Worm (Caenorhabditis elegans) whole organism, L1 larva: ENCODE measurements around the gene AC7.3.

Experiments
- C04F5.9 ChIP-seq: sonication (generic microtip); optimal IDR thresholded peaks from 2 replicates; lab custom pipeline; 2016; ENCODE audit warnings: missing genetic modification characterization, missing compliant biosample characterization
- F16B12.6 ChIP-seq: fragments of 150-350 bp; optimal IDR thresholded peaks from 2 replicates; lab custom pipeline; 2014; ENCODE audit warnings: missing biosample characterization, missing genetic modification characterization
- Y116A8C.19 ChIP-seq: sonication (generic microtip); optimal IDR thresholded peaks from 2 replicates; lab custom pipeline; 2016; ENCODE audit warnings: missing compliant biosample characterization, missing genetic modification characterization, borderline replicate concordance
- aha-1 ChIP-seq: fragments of 150-350 bp; optimal IDR thresholded peaks from 2 replicates; lab custom pipeline; 2014; ENCODE audit warnings: missing biosample characterization, missing genetic modification characterization
- aly-2 ChIP-seq: fragments of 150-350 bp; optimal IDR thresholded peaks from 2 replicates; lab custom pipeline; 2014; ENCODE audit warnings: missing biosample characterization, missing genetic modification characterization
- ama-1 ChIP-seq: fragments of 150-350 bp; optimal IDR thresholded peaks from 2 replicates; lab custom pipeline; 2014
- blmp-1 ChIP-seq: fragments of 150-350 bp; optimal IDR thresholded peaks from 2 replicates; lab custom pipeline; 2014; ENCODE audit warnings: missing biosample characterization, missing genetic modification characterization
- ceh-82 ChIP-seq, 3 experiments: fragments of 150-350 bp in 1 of 3; sonication (generic microtip) in 2 of 3; optimal IDR thresholded peaks; 2 replicates each; lab custom pipeline; 2014 to 2017; ENCODE audit warnings: missing biosample characterization in 3 of 3, missing genetic modification characterization in 3 of 3
- efl-1 ChIP-seq, 4 experiments: fragments of 150-350 bp; optimal IDR thresholded peaks in 3 of 4; peaks in 1 of 4; 1 replicate in 1 of 4; 2 replicates in 3 of 4; lab custom pipeline; 2014; ENCODE audit warnings: missing biosample characterization in 2 of 4, missing genetic modification characterization in 2 of 4, missing genetic modification reagents in 2 of 4
- egl-27 ChIP-seq, 2 experiments: fragments of 150-350 bp in 1 of 2; sonication (generic microtip); optimal IDR thresholded peaks; 3 replicates each; lab custom pipeline; 2017 to 2018; ENCODE audit warnings: missing biosample characterization in 2 of 2, missing genetic modification characterization in 2 of 2, missing genetic modification reagents in 2 of 2
- elt-2 ChIP-seq: sonication (generic microtip); optimal IDR thresholded peaks from 2 replicates; lab custom pipeline; 2016; ENCODE audit warnings: missing genetic modification characterization, mild to moderate bottlenecking, inconsistent platforms, missing compliant biosample characterization, missing genetic modification reagents
- ets-5 ChIP-seq: fragments of 200-800 bp; sonication (Bioruptor generic); IDR thresholded peaks from 2 replicates; pipeline ENCODE4 v1.3.6; 2022; ENCODE audit warnings: missing genetic modification characterization, missing compliant biosample characterization
- fkh-10 ChIP-seq: sonication (generic microtip); optimal IDR thresholded peaks from 2 replicates; lab custom pipeline; 2017; ENCODE audit warnings: missing biosample characterization, missing genetic modification reagents, missing genetic modification characterization
- fkh-8 ChIP-seq: sonication (generic microtip); optimal IDR thresholded peaks from 2 replicates; lab custom pipeline; 2016; ENCODE audit warnings: mild to moderate bottlenecking, missing genetic modification characterization, missing compliant biosample characterization
- hlh-17 ChIP-seq: fragments of 200-800 bp; sonication (Bioruptor generic); optimal IDR thresholded peaks from 2 replicates; lab custom pipeline; 2018; ENCODE audit warnings: missing genetic modification characterization, mild to moderate bottlenecking, missing compliant biosample characterization, moderate library complexity, borderline replicate concordance
- hpl-2 ChIP-seq: fragments of 150-350 bp; optimal IDR thresholded peaks from 2 replicates; lab custom pipeline; 2014; ENCODE audit warnings: missing biosample characterization, missing genetic modification reagents, missing genetic modification characterization
- isw-1 ChIP-seq: fragments of 200-800 bp; sonication (Bioruptor generic); IDR thresholded peaks from 2 replicates; pipeline ENCODE4 v1.3.6; 2022; ENCODE audit warnings: missing genetic modification characterization, missing compliant biosample characterization
- lin-13 ChIP-seq: fragments of 150-350 bp; optimal IDR thresholded peaks from 2 replicates; lab custom pipeline; 2014; ENCODE audit warnings: missing biosample characterization, missing genetic modification reagents, missing genetic modification characterization
- lin-14 ChIP-seq: fragments of 200-800 bp; sonication (Bioruptor generic); optimal IDR thresholded peaks from 2 replicates; lab custom pipeline; 2018; ENCODE audit warnings: mild to moderate bottlenecking, missing genetic modification characterization, moderate library complexity, missing compliant biosample characterization
- lin-35 ChIP-seq, 2 experiments: fragments of 150-350 bp; optimal IDR thresholded peaks; 2 replicates each; lab custom pipeline; 2014; ENCODE audit warnings: missing biosample characterization in 2 of 2, missing genetic modification characterization in 2 of 2, missing genetic modification reagents in 2 of 2
- lin-39 ChIP-seq: fragments of 150-350 bp; optimal IDR thresholded peaks from 2 replicates; lab custom pipeline; 2014; ENCODE audit warnings: missing biosample characterization, missing genetic modification reagents, missing genetic modification characterization
- lsy-2 ChIP-seq, 2 experiments: fragments of 150-350 bp; optimal IDR thresholded peaks; 2 replicates each; lab custom pipeline; 2014; ENCODE audit warnings: missing biosample characterization in 2 of 2, missing genetic modification characterization in 2 of 2
- mep-1 ChIP-seq: fragments of 150-350 bp; optimal IDR thresholded peaks from 2 replicates; lab custom pipeline; 2014; ENCODE audit warnings: missing biosample characterization, missing genetic modification characterization
- nhr-47 ChIP-seq: sonication (generic microtip); optimal IDR thresholded peaks from 2 replicates; lab custom pipeline; 2016; ENCODE audit warnings: mild to moderate bottlenecking, missing genetic modification characterization, moderate library complexity, missing compliant biosample characterization
- nhr-76 ChIP-seq: sonication (generic microtip); optimal IDR thresholded peaks from 2 replicates; lab custom pipeline; 2017; ENCODE audit warnings: missing biosample characterization, missing genetic modification characterization
- nhr-77 ChIP-seq: fragments of 150-350 bp; optimal IDR thresholded peaks from 2 replicates; lab custom pipeline; 2014; ENCODE audit warnings: missing biosample characterization, missing genetic modification characterization
- nhr-85 ChIP-seq: sonication (generic microtip); peaks from one replicate; lab custom pipeline; 2016; ENCODE audit warnings: missing genetic modification characterization, inconsistent platforms, missing compliant biosample characterization
- pag-3 ChIP-seq: sonication (generic microtip); optimal IDR thresholded peaks from 2 replicates; lab custom pipeline; 2017; ENCODE audit warnings: missing genetic modification characterization, mild to moderate bottlenecking, missing compliant biosample characterization, antibody characterized with exemption, borderline replicate concordance; ENCODE audit not compliant: insufficient read depth
- pax-3 ChIP-seq: fragments of 200-800 bp; sonication (Bioruptor generic); optimal IDR thresholded peaks from 2 replicates; lab custom pipeline; 2018; ENCODE audit warnings: mild to moderate bottlenecking, missing genetic modification characterization, moderate library complexity, missing compliant biosample characterization
- pqm-1 ChIP-seq: sonication (generic microtip); optimal IDR thresholded peaks from 3 replicates; lab custom pipeline; 2017; ENCODE audit warnings: missing biosample characterization, missing genetic modification characterization
- skn-1 ChIP-seq: fragments of 150-350 bp; optimal IDR thresholded peaks from 2 replicates; lab custom pipeline; 2014; ENCODE audit warnings: missing biosample characterization, missing genetic modification characterization
- snpc-4 ChIP-seq: fragments of 150-350 bp; optimal IDR thresholded peaks from 2 replicates; lab custom pipeline; 2014; ENCODE audit warnings: missing biosample characterization, missing genetic modification characterization
- snu-23 ChIP-seq: sonication (generic microtip); optimal IDR thresholded peaks from 2 replicates; lab custom pipeline; 2016; ENCODE audit warnings: missing genetic modification characterization, missing compliant biosample characterization
- swsn-7 ChIP-seq: sonication (generic microtip); optimal IDR thresholded peaks from 2 replicates; lab custom pipeline; 2016; ENCODE audit warnings: missing genetic modification characterization, missing compliant biosample characterization
- tbx-2 ChIP-seq: sonication (generic microtip); optimal IDR thresholded peaks from 2 replicates; lab custom pipeline; 2016; ENCODE audit warnings: missing genetic modification characterization, missing compliant biosample characterization
- unc-30 ChIP-seq: sonication (generic microtip); optimal IDR thresholded peaks from 2 replicates; lab custom pipeline; 2017; ENCODE audit warnings: missing biosample characterization, missing genetic modification characterization
- unc-86 ChIP-seq: sonication (generic microtip); optimal IDR thresholded peaks from 2 replicates; lab custom pipeline; 2016; ENCODE audit warnings: missing genetic modification characterization, missing compliant biosample characterization
- zag-1 ChIP-seq: fragments of 150-350 bp; optimal IDR thresholded peaks from 2 replicates; lab custom pipeline; 2014; ENCODE audit warnings: missing biosample characterization, missing genetic modification characterization
- ztf-11 ChIP-seq, 2 experiments: sonication (generic microtip); optimal IDR thresholded peaks; 2 replicates each; lab custom pipeline; 2016 to 2017; ENCODE audit warnings: missing genetic modification characterization in 2 of 2, missing biosample characterization in 1 of 2, missing compliant biosample characterization in 1 of 2
- ztf-4 ChIP-seq: fragments of 150-350 bp; optimal IDR thresholded peaks from 2 replicates; lab custom pipeline; 2014; ENCODE audit warnings: missing biosample characterization, missing genetic modification characterization

AC7.3 gene

ce11 chrIV:5103229-5103894 is 8.3 kb upstream of the AC7.3 start, which contains the start of gene C02B10.3:
TSS of gene C02B10.3 (minus strand) at chrIV:5103279.
- TF ChIP-seq tbx-2 (tag; lab: Kevin White, UChicago): peak; percentile 25
- TF ChIP-seq mep-1 (tag; lab: Kevin White, UChicago): no peak
- TF ChIP-seq lin-35 (GFP tag; optimal IDR thresholded peaks at IDR 0.05; lab: Kevin White, UChicago): peak in 1 of 2 experiments; percentile 44
- peak; percentile 24 for TF ChIP-seq zag-1 (tag; lab: Kevin White, UChicago)
- TF ChIP-seq ztf-11 (tag; optimal IDR thresholded peaks at IDR 0.05; lab: Kevin White, UChicago): no peak
- peak; percentile 21 for TF ChIP-seq unc-86 (tag; lab: Kevin White, UChicago)
- no peak for TF ChIP-seq elt-2 (tag; lab: Kevin White, UChicago)
- TF ChIP-seq lsy-2 (tag; optimal IDR thresholded peaks at IDR 0.05; lab: Kevin White, UChicago): peak; percentile 19 to 75
- peak in 2 of 3 experiments; percentile 36 to 70 for TF ChIP-seq ceh-82 (tag; optimal IDR thresholded peaks at IDR 0.05; lab: Kevin White, UChicago)
- TF ChIP-seq skn-1 (tag; lab: Kevin White, UChicago): peak; percentile 53
- TF ChIP-seq isw-1 (GFP tag; lab: Robert Waterston, UW): peak; percentile 29
- peak; percentile 19 for TF ChIP-seq F16B12.6 (tag; lab: Kevin White, UChicago)
- TF ChIP-seq swsn-7 (tag; lab: Kevin White, UChicago): peak; percentile 30
- TF ChIP-seq nhr-77: peak; percentile 12
- TF ChIP-seq efl-1 (optimal IDR thresholded peaks at IDR 0.05; lab: Kevin White, UChicago): peak; percentile 36 to 44
- TF ChIP-seq efl-1 (GFP tag; optimal IDR thresholded peaks at IDR 0.05 in 1 of 2; lab: Kevin White, UChicago): peak in 1 of 2 experiments; percentile 78
- peak; percentile 61 for TF ChIP-seq blmp-1
- TF ChIP-seq nhr-47 (tag; lab: Kevin White, UChicago): peak; percentile 62
- TF ChIP-seq aha-1: no peak
- TF ChIP-seq snu-23 (GFP tag; lab: Kevin White, UChicago): peak; percentile 46
- peak; percentile 40 for TF ChIP-seq fkh-10 (GFP tag; lab: Kevin White, UChicago)
- TF ChIP-seq pax-3 (tag; lab: Kevin White, UChicago): no peak
- TF ChIP-seq lin-14 (GFP tag; lab: Kevin White, UChicago): peak; percentile 81
- TF ChIP-seq fkh-8: peak; percentile 60

ce11 chrIV:5108971-5109370 is 2.7 kb upstream of the AC7.3 start:
- no peak for TF ChIP-seq pag-3 (tag; lab: Kevin White, UChicago)
- no peak for TF ChIP-seq nhr-76 (tag; lab: Kevin White, UChicago)
- no peak for TF ChIP-seq snpc-4 (tag; lab: Kevin White, UChicago)
- TF ChIP-seq zag-1 (tag; lab: Kevin White, UChicago): no peak
- no peak for TF ChIP-seq pqm-1
- no peak for TF ChIP-seq ama-1
- no peak for TF ChIP-seq ztf-4 (tag; lab: Kevin White, UChicago)

- TF ChIP-seq egl-27 (tag; optimal IDR thresholded peaks at IDR 0.05; lab: Kevin White, UChicago) (no peak), efl-1 (optimal IDR thresholded peaks at IDR 0.05; lab: Kevin White, UChicago) (no peak), efl-1 (GFP tag; optimal IDR thresholded peaks at IDR 0.05 in 1 of 2; lab: Kevin White, UChicago) (peak in 1 of 2 experiments; percentile 55)
Observed at ce11 chrIV:5109943-5110342, 1.7 kb upstream of the AC7.3 start.

ce11 chrIV:5110391-5110930 is 1.2 kb upstream of the AC7.3 start:
- TF ChIP-seq Y116A8C.19 (tag; lab: Kevin White, UChicago) (no peak), snpc-4 (tag; lab: Kevin White, UChicago) (no peak), nhr-47 (tag; lab: Kevin White, UChicago) (no peak), nhr-85 (tag; lab: Kevin White, UChicago) (peak; percentile 20)
- TF ChIP-seq, all 84 proteins: peak for 1

ce11 chrIV:5121995-5122394 is 10.4 kb downstream of the AC7.3 start, which contains the start of gene tkr-3:
TSS of gene tkr-3 (minus strand) at chrIV:5122095.
- TF ChIP-seq swsn-7 (tag; lab: Kevin White, UChicago): no peak
- no peak for TF ChIP-seq C04F5.9 (tag; lab: Kevin White, UChicago)
- TF ChIP-seq unc-30 (tag; lab: Kevin White, UChicago): no peak
- TF ChIP-seq ztf-11 (tag; optimal IDR thresholded peaks at IDR 0.05; lab: Kevin White, UChicago): no peak
- no peak for TF ChIP-seq aha-1
- no peak for TF ChIP-seq aly-2 (tag; lab: Kevin White, UChicago)
- TF ChIP-seq ets-5 (GFP tag; lab: Robert Waterston, UW): no peak
- TF ChIP-seq lin-39 (tag; lab: Kevin White, UChicago): no peak
- no peak for TF ChIP-seq zag-1 (tag; lab: Kevin White, UChicago)
- no peak for TF ChIP-seq hpl-2
- TF ChIP-seq hlh-17 (GFP tag; lab: Kevin White, UChicago): no peak
- no peak for TF ChIP-seq lin-13 (GFP tag; lab: Kevin White, UChicago)
